Fruit fly (Drosophila melanogaster): ENCODE data around the gene CG11537.

CG11537 gene

DNA sequence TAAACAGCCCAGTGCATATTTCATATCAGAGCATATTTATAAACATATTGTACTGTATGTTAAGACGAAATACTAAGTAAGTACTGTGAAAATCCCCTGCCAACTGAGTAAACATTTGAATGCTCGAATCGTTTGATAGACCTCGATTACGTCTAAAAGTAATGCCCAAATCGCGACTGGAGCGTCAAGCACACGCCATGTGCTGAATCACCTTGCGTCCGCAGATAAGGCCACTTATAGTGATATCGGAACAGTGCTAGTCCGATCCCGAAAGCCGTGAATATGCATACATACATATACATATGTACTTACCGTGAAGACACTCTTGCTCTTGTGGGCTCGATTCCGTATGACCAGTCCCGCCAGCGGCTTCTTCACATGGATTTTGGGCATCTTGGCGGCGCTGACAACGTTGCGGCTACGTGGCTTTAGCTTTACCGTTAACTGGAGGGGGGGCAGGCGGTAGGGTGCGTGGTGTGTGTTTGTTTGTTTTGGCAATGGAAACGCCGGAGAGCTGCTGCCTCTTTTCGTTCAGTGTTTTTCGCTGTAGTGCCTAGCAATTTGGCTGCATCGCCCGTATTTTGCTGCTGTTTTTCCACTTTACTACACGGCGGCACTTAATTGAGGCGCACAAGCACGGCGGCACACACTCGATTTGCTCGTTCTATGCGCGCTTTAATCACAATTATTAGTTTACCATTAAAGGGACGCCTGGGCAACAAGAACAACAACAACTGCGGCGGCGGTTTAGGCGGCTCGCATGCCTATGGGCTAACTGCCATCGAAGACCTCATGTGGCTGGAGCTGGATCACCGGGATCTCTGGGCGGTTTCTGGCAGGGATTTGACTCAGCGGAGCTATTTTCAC is 508 bp downstream of the CG11537 start (continued):
- TF ChIP-seq mirr (GFP tag; optimal IDR thresholded peaks at IDR 0.05) (peak; percentile 49), CG4820 (GFP tag; optimal IDR thresholded peaks at IDR 0.05) (no peak), Lim3 (GFP tag; IDR thresholded peaks at IDR 0.05) (no peak), CG17186 (GFP tag; optimal IDR thresholded peaks at IDR 0.05) (no peak), cas (GFP tag; IDR thresholded peaks at IDR 0.05) (no peak), CG9797 (GFP tag; optimal IDR thresholded peaks at IDR 0.05) (no peak), ken (GFP tag; IDR thresholded peaks at IDR 0.05) (no peak), ro (GFP tag; IDR thresholded peaks at IDR 0.05) (no peak), CG14014 (GFP tag; IDR thresholded peaks at IDR 0.05) (no peak; the same call in 1 of the 2 replicates), CG13287 (GFP tag; IDR thresholded peaks at IDR 0.05; ENCODE audit: partially characterized antibody) (no peak), HmgD (GFP tag; optimal IDR thresholded peaks at IDR 0.05) (no peak), NfI (GFP tag; optimal IDR thresholded peaks at IDR 0.05) (no peak), CG12659 (GFP tag; optimal IDR thresholded peaks at IDR 0.05) (no peak), CG14667 (GFP tag; IDR thresholded peaks at IDR 0.05) (no peak), dysf (GFP tag; IDR thresholded peaks at IDR 0.05) (no peak), Pdp1 (GFP tag; optimal IDR thresholded peaks at IDR 0.05) (peak in 1 of 2 experiments; percentile 26), CG12769 (tag; optimal IDR thresholded peaks at IDR 0.05) (peak; percentile 30), CTCF (GFP tag; optimal IDR thresholded peaks at IDR 0.05) (no peak), CG16779 (GFP tag; IDR thresholded peaks at IDR 0.05) (no peak), danr (GFP tag; IDR thresholded peaks at IDR 0.05) (no peak), stc (GFP tag; IDR thresholded peaks at IDR 0.05) (no peak), Optix (GFP tag; IDR thresholded peaks at IDR 0.05) (no peak), tap (tag; optimal IDR thresholded peaks at IDR 0.05) (no peak), hbn (GFP tag; IDR thresholded peaks at IDR 0.05; ENCODE audit: partially characterized antibody) (0 out of 2 replicates have a peak, but pooled peaks have one; percentile 13), dm (GFP tag; optimal IDR thresholded peaks at IDR 0.05) (no peak), CG3407 (GFP tag; optimal IDR thresholded peaks at IDR 0.05) (no peak), pan (optimal IDR thresholded peaks at IDR 0.05) (no peak), pan (GFP tag; optimal IDR thresholded peaks at IDR 0.05 in 1 of 2, IDR thresholded peaks at IDR 0.05 in 1 of 2) (no peak), CG3065 (GFP tag; optimal IDR thresholded peaks at IDR 0.05) (no peak), klu (GFP tag; IDR thresholded peaks at IDR 0.05) (no peak), CG33213 (GFP tag; optimal IDR thresholded peaks at IDR 0.05) (no peak), Med (GFP tag) (peak; percentile 74), Fer2 (tag; optimal IDR thresholded peaks at IDR 0.05) (no peak), CG8924 (tag; optimal IDR thresholded peaks at IDR 0.05) (no peak), gcm2 (GFP tag; optimal IDR thresholded peaks at IDR 0.05) (no peak), sens-2 (GFP tag; IDR thresholded peaks at IDR 0.05) (no peak), Dad (GFP tag; optimal IDR thresholded peaks at IDR 0.05) (no peak), Antp (GFP tag; optimal IDR thresholded peaks at IDR 0.05) (no peak), bowl (GFP tag; IDR thresholded peaks at IDR 0.05) (no peak), CG10431 (GFP tag; optimal IDR thresholded peaks at IDR 0.05) (no peak), rib (GFP tag; IDR thresholded peaks at IDR 0.05) (no peak), CG11247 (GFP tag; IDR thresholded peaks at IDR 0.05) (no peak), CG1603 (tag; optimal IDR thresholded peaks at IDR 0.05) (no peak), CG7357 (GFP tag; IDR thresholded peaks at IDR 0.05) (no peak), chinmo (GFP tag; IDR thresholded peaks at IDR 0.05; ENCODE audit: partially characterized antibody) (0 out of 4 replicates have a peak, but pooled peaks have one; percentile 58), slou (GFP tag; optimal IDR thresholded peaks at IDR 0.05) (no peak), prd (optimal IDR thresholded peaks at IDR 0.05) (no peak), prd (GFP tag; IDR thresholded peaks at IDR 0.05) (no peak), Gsc (GFP tag; IDR thresholded peaks at IDR 0.05) (no peak), CG2120 (GFP tag; optimal IDR thresholded peaks at IDR 0.05) (no peak), Nf-YC (tag; optimal IDR thresholded peaks at IDR 0.05) (no peak), ci (GFP tag; IDR thresholded peaks at IDR 0.05) (peak; percentile 9; the same call in 1 of the 3 replicates)

Measured in whole organism, embryonic.